Worm (Caenorhabditis elegans): Measurements from ENCODE around the gene C06E2.9.

- no peak for TF ChIP-seq mxl-2 (GFP tag; conservative IDR thresholded peaks at IDR 0.05)
- no peak for TF ChIP-seq ceh-82 (tag; optimal IDR thresholded peaks at IDR 0.05)
- TF ChIP-seq ztf-11 (tag; optimal IDR thresholded peaks at IDR 0.05), result no peak
- no peak for TF ChIP-seq fkh-10 (GFP tag; optimal IDR thresholded peaks at IDR 0.05)
- no peak for TF ChIP-seq aly-2 (tag; optimal IDR thresholded peaks at IDR 0.05)
- TF ChIP-seq unc-39 (tag; optimal IDR thresholded peaks at IDR 0.05), result no peak
- TF ChIP-seq saeg-2 (GFP tag; IDR thresholded peaks at IDR 0.05), result no peak
- no peak for TF ChIP-seq madf-5 (GFP tag; IDR thresholded peaks at IDR 0.05)
- TF ChIP-seq zag-1 (tag; optimal IDR thresholded peaks at IDR 0.05), result no peak
- no peak for TF ChIP-seq tra-1 (GFP tag; IDR thresholded peaks at IDR 0.05)
- no peak for TF ChIP-seq F44E2.7 (GFP tag; IDR thresholded peaks at IDR 0.05)
- no peak for TF ChIP-seq lin-13 (GFP tag; optimal IDR thresholded peaks at IDR 0.05)
- TF ChIP-seq hmg-1.1 (GFP tag; IDR thresholded peaks at IDR 0.05), result no peak
- TF ChIP-seq egl-43 (GFP tag; IDR thresholded peaks at IDR 0.05), result no peak
These were observed 40.4 kb upstream of the C06E2.9 start for ce11 chrX:8820643-8821042.
